Worm (Caenorhabditis elegans): ENCODE results near the gene csn-3.

Gene csn-3

ce11 chrIV:194442-194841, at the start of gene csn-3:
TSS of gene csn-3 (plus strand) at chrIV:194742.
- no peak for TF ChIP-seq unc-62 (GFP tag; optimal IDR thresholded peaks at IDR 0.05)

DNA sequence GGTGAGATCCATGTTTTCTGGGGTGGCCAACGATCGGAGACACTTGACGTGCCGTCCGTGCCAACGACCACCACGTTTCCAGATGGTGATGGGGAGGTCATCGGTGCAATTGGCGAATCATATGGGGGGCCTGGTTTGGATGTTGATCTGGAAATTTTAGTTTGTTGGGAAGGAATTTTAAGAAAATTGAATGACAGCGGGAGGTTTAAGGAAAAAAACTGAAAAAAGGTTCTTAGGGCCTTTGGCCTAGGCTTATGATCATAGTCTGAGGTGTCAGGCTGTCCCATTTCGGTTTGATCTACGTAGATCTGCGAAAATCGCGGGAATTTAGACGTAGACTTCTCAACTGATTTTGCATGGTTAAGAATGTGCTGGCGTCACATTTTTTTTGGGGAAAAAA, 46.7 kb upstream of the csn-3 start, which contains the start of gene col-99:
TSS of gene col-99 (minus strand) at position 101 of the 400 bp plus-strand sequence.
- no peak for TF ChIP-seq unc-62 (GFP tag; optimal IDR thresholded peaks at IDR 0.05)

DNA sequence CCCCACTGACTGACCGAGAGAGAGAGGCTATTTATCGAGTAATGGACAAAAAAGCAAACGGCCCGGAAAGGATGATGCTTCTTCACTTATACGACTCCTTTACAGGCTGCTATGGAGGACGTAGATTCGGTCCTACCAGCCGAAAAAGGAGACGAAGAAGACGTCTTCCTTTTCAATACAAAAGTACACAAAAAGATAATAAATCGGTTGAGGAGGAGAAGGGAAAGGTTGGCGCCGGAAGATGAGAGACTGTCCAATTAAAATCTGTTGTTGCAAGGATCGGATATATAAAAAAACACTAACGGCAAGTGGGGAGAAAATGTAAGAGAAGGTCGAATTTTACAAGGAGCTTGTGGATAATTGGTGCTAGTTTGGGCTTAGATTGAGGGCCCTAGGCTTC, 45.8 kb upstream of the csn-3 start:
- TF ChIP-seq unc-62 (GFP tag; optimal IDR thresholded peaks at IDR 0.05): no peak

- TF ChIP-seq unc-62 (GFP tag; optimal IDR thresholded peaks at IDR 0.05): no peak
These were observed 44.7 kb upstream of the csn-3 start for ce11 chrIV:149794-150193.

ce11 chrIV:157809-158208, 36.7 kb upstream of the csn-3 start, which contains the start of gene gegf-1:
TSS of gene gegf-1 (minus strand) at chrIV:157909.
- no peak for TF ChIP-seq unc-62 (GFP tag; optimal IDR thresholded peaks at IDR 0.05)

DNA sequence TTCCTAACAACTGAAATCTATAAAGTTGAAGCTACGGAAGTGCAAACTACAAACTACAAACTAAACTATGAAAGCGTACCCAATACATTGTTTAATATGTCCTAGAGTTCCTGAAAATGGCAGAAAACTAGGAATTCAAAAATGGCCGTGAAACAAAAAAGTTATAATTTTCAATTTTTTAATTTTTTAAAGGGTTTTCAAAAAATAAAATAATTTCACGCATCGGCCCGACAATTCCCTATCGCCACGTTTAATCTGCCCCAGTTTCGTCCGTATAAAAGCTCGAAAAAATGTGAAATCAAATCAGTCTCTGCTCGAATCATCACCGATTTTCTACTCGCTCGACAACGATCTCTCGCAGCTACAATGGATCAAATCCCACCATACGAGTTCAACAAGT, 35.9 kb upstream of the csn-3 start, which contains the start of gene Y38C1AA.7:
TSS of gene Y38C1AA.7 (plus strand) at position 301 of the 400 bp plus-strand sequence.
- no peak for TF ChIP-seq unc-62 (GFP tag; optimal IDR thresholded peaks at IDR 0.05)

ce11 chrIV:159864-160263, 34.7 kb upstream of the csn-3 start, which contains the start of gene Y38C1AA.19:
TSS of gene Y38C1AA.19 (plus strand) at chrIV:160164.
- TF ChIP-seq unc-62 (GFP tag; optimal IDR thresholded peaks at IDR 0.05): no peak

- no peak for TF ChIP-seq unc-62 (GFP tag; optimal IDR thresholded peaks at IDR 0.05)
These were observed 32.0 kb upstream of the csn-3 start, which contains the start of gene Y38C1AA.6 for ce11 chrIV:162530-162929. TSS of gene Y38C1AA.6 (plus strand) at chrIV:162830.

DNA sequence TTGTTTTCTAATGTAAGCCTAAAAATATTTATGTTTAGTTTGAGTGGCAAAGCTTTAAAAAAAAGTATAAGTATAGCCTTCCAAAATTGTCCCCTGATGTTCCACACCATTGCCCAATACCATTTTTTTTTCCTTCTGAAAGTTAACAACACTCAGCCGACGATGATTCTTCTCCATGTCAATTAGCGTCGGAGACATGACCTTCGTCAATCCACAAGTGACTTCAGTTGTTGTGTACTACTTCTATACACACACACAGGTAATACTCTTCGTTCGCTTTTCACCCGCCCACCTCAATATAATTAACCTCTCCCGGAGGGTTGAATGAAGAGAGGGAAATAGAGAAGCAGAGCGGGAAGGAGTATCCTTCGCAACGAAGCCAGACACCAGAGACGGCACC, 29.8 kb upstream of the csn-3 start, which contains the start of gene cutl-24:
TSS of gene cutl-24 (plus strand) at position 301 of the 400 bp plus-strand sequence.
- TF ChIP-seq unc-62 (GFP tag; optimal IDR thresholded peaks at IDR 0.05): no peak

DNA sequence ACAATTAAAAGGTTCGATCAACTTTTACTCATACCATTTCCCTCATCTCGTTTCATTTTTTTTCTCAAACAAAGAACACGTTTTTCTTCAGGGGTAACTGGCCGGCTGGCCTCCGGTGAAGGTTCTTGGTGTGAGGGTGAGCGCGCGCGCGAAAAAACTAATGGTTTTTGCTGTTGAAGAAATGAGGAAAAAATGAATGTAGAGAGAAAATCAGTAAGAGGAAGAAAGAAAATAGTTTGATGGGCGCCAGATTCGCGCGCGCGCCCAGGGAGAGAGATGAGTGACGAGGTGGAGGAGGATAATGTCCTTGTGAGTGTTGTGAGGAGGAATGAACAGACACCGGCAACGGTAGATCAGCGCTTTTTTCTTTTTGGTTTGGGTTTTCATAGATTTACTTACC, 23.5 kb upstream of the csn-3 start:
- no peak for TF ChIP-seq unc-62 (GFP tag; optimal IDR thresholded peaks at IDR 0.05)

DNA sequence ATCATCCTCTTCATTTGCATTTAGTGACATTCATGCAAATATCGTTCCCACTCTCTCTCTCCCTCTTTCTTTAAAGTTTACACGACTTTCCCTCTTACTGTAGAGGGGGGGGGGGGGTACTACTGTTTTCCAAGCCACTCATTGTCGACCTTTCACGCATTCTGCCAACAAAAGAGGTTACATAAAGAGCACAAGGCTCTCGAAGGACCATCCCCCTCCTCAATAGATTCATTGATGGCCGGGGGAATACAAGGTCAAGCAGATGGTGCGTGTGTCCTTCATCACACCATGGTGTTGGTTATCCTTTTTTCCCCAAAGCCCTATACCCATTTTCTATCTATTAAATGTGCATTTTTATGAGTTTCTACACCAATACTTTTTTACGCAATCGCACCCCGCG, 21.6 kb upstream of the csn-3 start:
- no peak for TF ChIP-seq unc-62 (GFP tag; optimal IDR thresholded peaks at IDR 0.05)

ce11 chrIV:174115-174514, 20.4 kb upstream of the csn-3 start:
- no peak for TF ChIP-seq unc-62 (GFP tag; optimal IDR thresholded peaks at IDR 0.05)

ce11 chrIV:175698-176097, 18.8 kb upstream of the csn-3 start:
- TF ChIP-seq unc-62 (GFP tag; optimal IDR thresholded peaks at IDR 0.05): no peak

- no peak for TF ChIP-seq unc-62 (GFP tag; optimal IDR thresholded peaks at IDR 0.05)
These were observed 17.1 kb upstream of the csn-3 start for ce11 chrIV:177487-177886.

DNA sequence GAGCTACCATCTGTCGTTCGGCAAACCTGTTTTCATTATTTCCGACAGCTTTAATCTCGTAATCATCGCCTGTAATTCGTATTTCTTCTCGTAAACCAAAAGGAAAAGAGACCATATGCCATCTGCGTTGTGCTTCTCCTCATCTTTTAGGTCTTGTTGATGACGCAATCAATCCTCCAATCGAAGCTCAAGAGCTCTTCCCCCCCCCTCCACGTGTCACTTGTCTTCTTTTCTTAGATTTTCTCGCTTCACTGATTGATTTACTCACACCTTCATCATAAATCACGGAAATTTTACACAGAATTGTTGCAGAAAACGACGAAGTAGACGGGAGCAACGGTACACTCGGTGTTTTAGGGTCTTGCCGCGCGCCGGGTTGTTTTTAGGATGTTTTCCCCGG, 15.8 kb upstream of the csn-3 start, which contains the start of gene tcl-2:
TSS of gene tcl-2 (plus strand) at position 388 of the 400 bp plus-strand sequence.
- no peak for TF ChIP-seq unc-62 (GFP tag; optimal IDR thresholded peaks at IDR 0.05)

DNA sequence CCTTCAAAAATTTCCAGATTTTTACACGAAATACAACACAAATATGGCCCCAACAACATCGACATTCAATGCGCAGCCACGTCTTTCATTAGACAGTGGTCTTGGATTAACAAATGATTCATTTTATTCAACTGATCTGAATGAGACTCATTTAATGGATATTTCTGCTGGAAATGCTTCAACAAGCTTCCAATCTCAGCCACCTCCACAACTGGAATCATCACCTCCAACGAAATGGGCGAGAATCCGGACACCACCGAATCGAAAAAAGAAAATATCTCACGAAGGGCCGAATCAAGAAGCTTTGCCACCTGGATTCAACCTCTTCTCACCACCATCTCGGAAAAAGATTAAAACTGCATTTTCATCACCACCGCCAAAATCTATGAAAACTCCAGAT, 14.8 kb upstream of the csn-3 start:
- TF ChIP-seq unc-62 (GFP tag; optimal IDR thresholded peaks at IDR 0.05): no peak

DNA sequence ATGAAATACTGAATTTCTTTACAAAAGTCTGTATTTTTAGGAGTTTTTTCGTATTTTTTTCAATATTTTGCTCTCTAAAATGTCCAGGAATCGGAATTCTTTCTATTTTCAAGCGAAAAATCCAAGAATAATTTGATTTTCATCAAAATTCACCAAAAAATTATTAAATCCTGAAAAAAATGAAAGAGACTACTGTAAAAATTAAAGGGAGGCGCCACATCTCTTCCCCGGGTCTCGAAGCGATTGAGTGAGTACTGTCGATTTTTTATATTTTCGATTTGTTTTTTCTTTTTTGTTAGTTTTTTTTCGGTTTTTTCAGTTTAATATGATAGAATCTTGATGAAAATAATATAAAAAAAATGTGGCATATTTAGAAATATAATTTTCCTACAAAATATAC, 11.0 kb upstream of the csn-3 start:
- TF ChIP-seq unc-62 (GFP tag; optimal IDR thresholded peaks at IDR 0.05): no peak

DNA sequence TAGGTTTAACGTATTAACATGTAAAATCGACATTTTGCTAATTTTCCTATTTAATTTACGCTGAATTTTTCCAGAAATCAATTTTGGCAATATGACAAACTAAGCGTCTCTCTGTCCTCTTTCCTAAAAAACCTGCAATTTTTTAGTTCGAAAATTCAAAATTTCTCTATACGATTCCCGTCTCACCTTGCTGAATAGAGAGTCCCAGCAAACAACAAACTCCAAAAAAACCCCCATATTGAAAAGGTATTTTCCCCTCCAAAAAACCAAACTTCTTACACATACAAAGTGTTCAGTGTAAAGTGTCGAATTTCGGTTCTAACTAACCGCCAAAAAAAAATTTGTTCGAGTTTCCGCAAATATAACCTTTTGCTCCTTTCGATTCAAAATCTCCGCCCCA, 10.4 kb upstream of the csn-3 start, which contains the start of gene pnc-1:
TSS of gene pnc-1 (plus strand) at position 301 of the 400 bp plus-strand sequence.
- TF ChIP-seq unc-62 (GFP tag; optimal IDR thresholded peaks at IDR 0.05): no peak
